Worm (Caenorhabditis elegans) whole organism, midembryonic: ENCODE measurements around the gene ttr-2.

Source experiments
- cog-1 ChIP-seq: sonication (generic microtip); optimal IDR thresholded peaks from 2 replicates; lab custom pipeline; 2016; ENCODE audit warnings: missing genetic modification characterization, missing compliant biosample characterization
- flt-1 ChIP-seq: fragments of 200-800 bp; sonication (Bioruptor generic); IDR thresholded peaks from 2 replicates; pipeline ENCODE4 v1.3.6; 2022; ENCODE audit warnings: missing genetic modification characterization, missing compliant biosample characterization
- klf-2 ChIP-seq: fragments of 200-800 bp; sonication (Bioruptor generic); conservative IDR thresholded peaks from 2 replicates; pipeline ENCODE4 v1.3.6; 2022; ENCODE audit warnings: missing genetic modification reagents, missing genetic modification characterization, missing compliant biosample characterization
- ref-1 ChIP-seq: fragments of 200-800 bp; sonication (Bioruptor generic); conservative IDR thresholded peaks from 2 replicates; pipeline ENCODE4 v1.3.6; 2022; ENCODE audit warnings: missing genetic modification reagents, missing genetic modification characterization, missing compliant biosample characterization
- tab-1 ChIP-seq: fragments of 200-800 bp; sonication (Bioruptor generic); IDR thresholded peaks from 2 replicates; pipeline ENCODE4 v1.3.6; 2022; ENCODE audit warnings: missing genetic modification characterization, missing compliant biosample characterization
- ztf-23 ChIP-seq: fragments of 200-800 bp; sonication (Bioruptor generic); IDR thresholded peaks from 2 replicates; pipeline ENCODE4 v1.3.6; 2022; ENCODE audit warnings: missing genetic modification reagents, missing genetic modification characterization, missing compliant biosample characterization

DNA sequence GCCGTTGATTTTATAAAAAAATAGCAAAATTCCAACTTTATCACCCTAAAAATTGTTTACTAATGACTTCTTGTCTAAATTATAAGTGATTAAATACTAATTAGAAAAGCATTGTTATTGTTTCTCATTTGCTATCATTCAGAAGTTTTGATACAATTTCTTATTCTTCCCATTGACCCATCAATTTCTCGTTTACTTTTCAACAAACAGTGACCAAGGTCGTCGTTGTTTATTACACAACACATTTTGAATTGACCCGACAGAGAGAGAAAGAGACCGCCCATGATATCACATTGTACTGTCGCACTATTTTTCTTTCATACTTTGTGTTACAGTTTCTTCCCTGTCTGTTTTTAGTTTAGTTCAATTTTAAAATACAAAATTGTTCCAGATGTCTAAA, at the start of gene ttr-2:
- TF ChIP-seq cog-1, result no peak
- no peak for TF ChIP-seq klf-2
- TF ChIP-seq tab-1 (GFP tag; lab: Robert Waterston, UW), result no peak
- TF ChIP-seq flt-1 (GFP tag; lab: Robert Waterston, UW), result no peak
- TF ChIP-seq ref-1 (GFP tag; lab: Robert Waterston, UW), result no peak
- TF ChIP-seq ztf-23 (GFP tag; lab: Robert Waterston, UW), result no peak
